Worm (Caenorhabditis elegans) whole organism, L2 larva: Measurements from ENCODE around the gene C08F11.17.

Experiments
- nhr-11 ChIP-seq: fragments of 150-350 bp; optimal IDR thresholded peaks from 2 replicates; lab custom pipeline; 2014; ENCODE audit warnings: missing biosample characterization, missing genetic modification characterization
- nhr-12 ChIP-seq: fragments of 150-350 bp; optimal IDR thresholded peaks from 2 replicates; lab custom pipeline; 2014; ENCODE audit warnings: missing biosample characterization, missing genetic modification characterization
- snpc-4 ChIP-seq: fragments of 150-350 bp; optimal IDR thresholded peaks from 2 replicates; lab custom pipeline; 2014; ENCODE audit warnings: missing biosample characterization, missing genetic modification characterization
- unc-62 ChIP-seq: fragments of 150-350 bp; optimal IDR thresholded peaks from 2 replicates; lab custom pipeline; 2014; ENCODE audit warnings: missing biosample characterization, missing genetic modification reagents, missing genetic modification characterization
- zag-1 ChIP-seq: fragments of 150-350 bp; optimal IDR thresholded peaks from 2 replicates; lab custom pipeline; 2014; ENCODE audit warnings: missing biosample characterization, missing genetic modification characterization

DNA sequence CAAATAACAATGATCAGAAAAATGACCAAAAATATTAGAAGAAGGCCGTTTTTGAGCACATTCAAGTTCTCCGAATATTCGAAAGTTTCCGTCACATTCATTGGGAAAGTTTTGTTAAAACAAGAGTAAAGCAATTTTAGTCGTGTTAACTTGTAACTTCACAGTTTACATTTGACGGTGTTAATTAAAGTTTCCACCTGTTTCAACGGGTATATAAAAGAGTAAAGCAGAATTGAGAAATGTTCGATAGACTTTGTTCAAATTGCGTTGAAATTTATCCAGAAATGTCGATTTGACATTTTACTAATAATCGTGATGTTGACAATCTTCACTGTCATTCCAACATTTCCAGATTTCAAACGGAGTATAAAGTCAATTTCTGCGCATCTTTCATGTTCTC, 4.3 kb downstream of the C08F11.17 start, which contains the start of gene srz-29:
- TF ChIP-seq unc-62 (GFP tag; lab: Kevin White, UChicago) (no peak), nhr-12 (tag; lab: Kevin White, UChicago) (no peak), nhr-11 (tag; lab: Kevin White, UChicago) (no peak), snpc-4 (tag; lab: Kevin White, UChicago) (no peak), zag-1 (tag; lab: Kevin White, UChicago) (no peak)
